Fruit fly (Drosophila melanogaster) whole organism, embryonic: ENCODE results near the gene CG42542.

Experiments used
- Aef1 ChIP-seq: fragments of 200-800 bp; sonication (Bioruptor generic); IDR thresholded peaks from 3 replicates; pipeline ENCODE4 v1.3.6; 2022; ENCODE audit warnings: missing biosample characterization, missing genetic modification characterization
- Atf6 ChIP-seq: fragments of 200-800 bp; sonication (Bioruptor generic); IDR thresholded peaks from 2 replicates; pipeline ENCODE4 v1.3.6; 2022; ENCODE audit warnings: missing biosample characterization, missing genetic modification characterization
- B-H1 ChIP-seq: fragments of 200-800 bp; sonication (Bioruptor generic); IDR thresholded peaks from 3 replicates; pipeline ENCODE4 v1.3.6; 2022; ENCODE audit warnings: missing biosample characterization, missing genetic modification characterization
- CG10565 ChIP-seq: fragments of 200-800 bp; sonication (Bioruptor generic); optimal IDR thresholded peaks from 3 replicates; lab custom pipeline; 2016; ENCODE audit warnings: missing biosample characterization, mild to moderate bottlenecking, missing genetic modification characterization
- CG11247 ChIP-seq: fragments of 200-800 bp; sonication (Bioruptor generic); IDR thresholded peaks from 2 replicates; pipeline ENCODE4 v1.3.6; 2022; ENCODE audit warnings: missing biosample characterization, missing genetic modification characterization
- CG11456 ChIP-seq: fragments of 200-800 bp; sonication (Bioruptor generic); IDR thresholded peaks from 3 replicates; pipeline ENCODE4 v1.3.6; 2022; ENCODE audit warnings: missing biosample characterization, missing genetic modification characterization
- CG11695 ChIP-seq: fragments of 200-800 bp; sonication (Bioruptor generic); IDR thresholded peaks from 3 replicates; pipeline ENCODE4 v1.3.6; 2022; ENCODE audit warnings: missing biosample characterization, missing genetic modification characterization
- CG12299 ChIP-seq: fragments of 200-800 bp; sonication (Bioruptor generic); optimal IDR thresholded peaks from 2 replicates; lab custom pipeline; 2018; ENCODE audit warnings: missing biosample characterization, mild to moderate bottlenecking, missing genetic modification characterization
- CG12659 ChIP-seq: fragments of 200-800 bp; sonication (Bioruptor generic); optimal IDR thresholded peaks from 3 replicates; lab custom pipeline; 2017; ENCODE audit warnings: mild to moderate bottlenecking, missing biosample characterization, missing genetic modification reagents, missing genetic modification characterization
- CG12942 ChIP-seq: fragments of 200-800 bp; sonication (Bioruptor generic); optimal IDR thresholded peaks from 3 replicates; lab custom pipeline; 2016; ENCODE audit warnings: missing biosample characterization, missing genetic modification characterization
- CG13296 ChIP-seq: fragments of 200-800 bp; sonication (Bioruptor generic); optimal IDR thresholded peaks from 3 replicates; lab custom pipeline; 2018; ENCODE audit warnings: missing biosample characterization, mild to moderate bottlenecking, missing genetic modification characterization
- CG14014 ChIP-seq: fragments of 200-800 bp; sonication (Bioruptor generic); IDR thresholded peaks from 2 replicates; pipeline ENCODE4 v1.3.6; 2022; ENCODE audit warnings: missing biosample characterization, missing genetic modification characterization
- CG14050 ChIP-seq: fragments of 200-800 bp; sonication (Bioruptor generic); IDR thresholded peaks from 3 replicates; pipeline ENCODE4 v1.3.6; 2022; ENCODE audit warnings: missing biosample characterization, missing genetic modification characterization
- CG14965 ChIP-seq: fragments of 200-800 bp; sonication (Bioruptor generic); optimal IDR thresholded peaks from 2 replicates; lab custom pipeline; 2016; ENCODE audit warnings: missing biosample characterization, missing genetic modification characterization, borderline replicate concordance
- CG30431 ChIP-seq: fragments of 200-800 bp; sonication (Bioruptor generic); optimal IDR thresholded peaks from 2 replicates; lab custom pipeline; 2017; ENCODE audit warnings: missing biosample characterization, missing genetic modification characterization
- CG32772 ChIP-seq: fragments of 200-800 bp; sonication (Bioruptor generic); IDR thresholded peaks from 2 replicates; pipeline ENCODE4 v1.3.6; 2022; ENCODE audit warnings: missing biosample characterization, missing genetic modification characterization
- CG34376 ChIP-seq: fragments of 200-800 bp; sonication (Bioruptor generic); optimal IDR thresholded peaks from 2 replicates; lab custom pipeline; 2018; ENCODE audit warnings: missing biosample characterization, mild to moderate bottlenecking, missing genetic modification characterization
- CG42726 ChIP-seq: fragments of 200-800 bp; sonication (Bioruptor generic); IDR thresholded peaks from 2 replicates; pipeline ENCODE4 v1.3.6; 2022; ENCODE audit warnings: missing biosample characterization, missing genetic modification characterization; ENCODE audit not compliant: partially characterized antibody
- CG4707 ChIP-seq: fragments of 200-800 bp; sonication (Bioruptor generic); optimal IDR thresholded peaks from 2 replicates; lab custom pipeline; 2018; ENCODE audit warnings: missing biosample characterization, mild to moderate bottlenecking, missing genetic modification characterization, moderate library complexity
- CG7357 ChIP-seq: fragments of 200-800 bp; sonication (Bioruptor generic); IDR thresholded peaks from 3 replicates; pipeline ENCODE4 v1.3.6; 2022; ENCODE audit warnings: missing biosample characterization, missing genetic modification characterization
- Dbx ChIP-seq: fragments of 200-800 bp; sonication (Bioruptor generic); IDR thresholded peaks from 3 replicates; pipeline ENCODE4 v1.3.6; 2022; ENCODE audit warnings: missing biosample characterization, missing genetic modification characterization
- Dek ChIP-seq: fragments of 200-800 bp; sonication (Bioruptor generic); optimal IDR thresholded peaks from 3 replicates; lab custom pipeline; 2019; ENCODE audit warnings: missing biosample characterization, mild to moderate bottlenecking, missing genetic modification characterization, moderate library complexity
- Dip3 ChIP-seq: fragments of 200-800 bp; sonication (Bioruptor generic); optimal IDR thresholded peaks from 3 replicates; lab custom pipeline; 2016; ENCODE audit warnings: missing biosample characterization, missing genetic modification characterization
- E2f1 ChIP-seq: fragments of 200-800 bp; sonication (Bioruptor generic); IDR thresholded peaks from 2 replicates; pipeline ENCODE4 v1.3.6; 2022; ENCODE audit warnings: missing biosample characterization, missing genetic modification characterization
- HmgZ ChIP-seq: fragments of 200-800 bp; sonication (Bioruptor generic); optimal IDR thresholded peaks from 2 replicates; lab custom pipeline; 2018; ENCODE audit warnings: missing biosample characterization, mild to moderate bottlenecking, missing genetic modification characterization
- Hmr ChIP-seq: fragments of 200-800 bp; sonication (Bioruptor generic); optimal IDR thresholded peaks from 3 replicates; lab custom pipeline; 2017; ENCODE audit warnings: mild to moderate bottlenecking, missing biosample characterization, missing genetic modification reagents, missing genetic modification characterization
- Hr78 ChIP-seq, 2 experiments: fragments of 200-800 bp in 1 of 2; fragments of >200 bp in 1 of 2; sonication (Bioruptor generic) in 1 of 2; optimal IDR thresholded peaks; 2 replicates each; lab custom pipeline; 2017 to 2019; ENCODE audit warnings: missing biosample characterization in 2 of 2, missing genetic modification characterization in 2 of 2, mild to moderate bottlenecking in 1 of 2, moderate library complexity in 1 of 2
- Lim3 ChIP-seq: fragments of 200-800 bp; sonication (Bioruptor generic); IDR thresholded peaks from 2 replicates; pipeline ENCODE4 v1.3.6; 2022; ENCODE audit warnings: missing biosample characterization, missing genetic modification characterization
- Med ChIP-seq: fragments of 200-800 bp; sonication (Bioruptor generic); peaks from one replicate; lab custom pipeline; 2016; ENCODE audit warnings: missing biosample characterization, missing genetic modification characterization, mild to moderate bottlenecking, inconsistent platforms, moderate library complexity
- NFAT ChIP-seq: fragments of 200-800 bp; sonication (Bioruptor generic); IDR thresholded peaks from 2 replicates; pipeline ENCODE4 v1.3.6; 2022; ENCODE audit warnings: missing biosample characterization, missing genetic modification characterization
- Rx ChIP-seq: fragments of 200-800 bp; sonication (Bioruptor generic); IDR thresholded peaks from 2 replicates; pipeline ENCODE4 v1.3.6; 2022; ENCODE audit warnings: missing biosample characterization, missing genetic modification characterization
- YL-1 ChIP-seq: fragments of 200-800 bp; sonication (Bioruptor generic); optimal IDR thresholded peaks from 3 replicates; lab custom pipeline; 2017; ENCODE audit warnings: missing biosample characterization, mild to moderate bottlenecking, missing genetic modification characterization
- ara ChIP-seq: fragments of 200-800 bp; sonication (Bioruptor generic); IDR thresholded peaks from 2 replicates; pipeline ENCODE4 v1.3.6; 2022; ENCODE audit warnings: missing biosample characterization, missing genetic modification characterization
- dm ChIP-seq: fragments of 200-800 bp; sonication (Bioruptor generic); optimal IDR thresholded peaks from 3 replicates; lab custom pipeline; 2016; ENCODE audit warnings: missing biosample characterization, missing genetic modification characterization
- dysf ChIP-seq: fragments of 200-800 bp; sonication (Bioruptor generic); IDR thresholded peaks from 3 replicates; pipeline ENCODE4 v1.3.6; 2022; ENCODE audit warnings: missing biosample characterization, missing genetic modification characterization
- esg ChIP-seq: fragments of 200-800 bp; sonication (Bioruptor generic); conservative IDR thresholded peaks from 2 replicates; pipeline ENCODE4 v1.3.6; 2022; ENCODE audit warnings: missing biosample characterization, missing genetic modification characterization
- grau ChIP-seq: fragments of 200-800 bp; optimal IDR thresholded peaks from 3 replicates; lab custom pipeline; 2019; ENCODE audit warnings: missing biosample characterization, mild to moderate bottlenecking, missing genetic modification characterization, moderate library complexity
- gt ChIP-seq: fragments of 200-800 bp; sonication (Bioruptor generic); IDR thresholded peaks from 2 replicates; pipeline ENCODE4 v1.3.6; 2022; ENCODE audit warnings: missing biosample characterization, missing genetic modification characterization
- inv ChIP-seq: fragments of 200-800 bp; sonication (Bioruptor generic); IDR thresholded peaks from 2 replicates; pipeline ENCODE4 v1.3.6; 2022; ENCODE audit warnings: missing biosample characterization, missing genetic modification characterization; ENCODE audit not compliant: partially characterized antibody
- jigr1 ChIP-seq: fragments of 200-800 bp; sonication (Bioruptor generic); IDR thresholded peaks from 3 replicates; pipeline ENCODE4 v1.3.6; 2022; ENCODE audit warnings: missing biosample characterization, missing genetic modification characterization
- kay ChIP-seq: fragments of 200-800 bp; sonication (Bioruptor generic); optimal IDR thresholded peaks from 2 replicates; lab custom pipeline; 2016; ENCODE audit warnings: missing biosample characterization, missing genetic modification characterization
- klu ChIP-seq: fragments of 200-800 bp; sonication (Bioruptor generic); IDR thresholded peaks from 2 replicates; pipeline ENCODE4 v1.3.6; 2022; ENCODE audit warnings: missing biosample characterization, missing genetic modification characterization
- lola ChIP-seq, 3 experiments: fragments of >200 bp in 2 of 3; fragments of 200-800 bp in 1 of 3; sonication (Bioruptor generic) in 1 of 3; optimal IDR thresholded peaks; 2 replicates each; lab custom pipeline; 2017 to 2019; ENCODE audit warnings: missing biosample characterization in 3 of 3, missing genetic modification characterization in 3 of 3, mild to moderate bottlenecking in 1 of 3, moderate library complexity in 1 of 3
- phol ChIP-seq: fragments of 200-800 bp; sonication (Bioruptor generic); optimal IDR thresholded peaks from 3 replicates; lab custom pipeline; 2018; ENCODE audit warnings: missing biosample characterization, mild to moderate bottlenecking, missing genetic modification characterization, moderate library complexity
- prd ChIP-seq, 3 experiments: fragments of >200 bp in 2 of 3; fragments of 200-800 bp in 1 of 3; sonication (Bioruptor generic) in 1 of 3; optimal IDR thresholded peaks in 2 of 3; IDR thresholded peaks in 1 of 3; 2 replicates in 2 of 3; 3 replicates in 1 of 3; pipeline versions ENCODE4 v1.3.6 to Lab custom; 2017 to 2022; ENCODE audit warnings: missing biosample characterization in 1 of 3, missing genetic modification characterization in 1 of 3
- sob ChIP-seq: fragments of 200-800 bp; sonication (Bioruptor generic); IDR thresholded peaks from 2 replicates; pipeline ENCODE4 v1.3.6; 2022; ENCODE audit warnings: missing biosample characterization, missing genetic modification characterization
- sr ChIP-seq: fragments of 200-800 bp; sonication (Bioruptor generic); IDR thresholded peaks from 3 replicates; pipeline ENCODE4 v1.3.6; 2022; ENCODE audit warnings: missing biosample characterization, missing genetic modification characterization
- stc ChIP-seq: fragments of 200-800 bp; sonication (Bioruptor generic); IDR thresholded peaks from 2 replicates; pipeline ENCODE4 v1.3.6; 2022; ENCODE audit warnings: missing biosample characterization, missing genetic modification characterization
- ttk ChIP-seq: fragments of 200-800 bp; sonication (Bioruptor generic); IDR thresholded peaks from 2 replicates; pipeline ENCODE4 v2.1.2; 2022; ENCODE audit warnings: missing biosample characterization, missing genetic modification characterization
- zfh1 ChIP-seq: fragments of 200-800 bp; sonication (Bioruptor generic); IDR thresholded peaks from 3 replicates; pipeline ENCODE4 v1.3.6; 2022; ENCODE audit warnings: missing biosample characterization, missing genetic modification characterization

Gene CG42542

dm6 chr3R:15250454-15250853 is 54.1 kb downstream of the CG42542 start (continued):
- peak; percentile 5 for TF ChIP-seq YL-1 (GFP tag; lab: Kevin White, UChicago)
- peak; percentile 66; the same call in 2 of the 3 replicates for TF ChIP-seq Aef1 (GFP tag; lab: Robert Waterston, UW)
- 0 out of 3 replicates have a peak, but pooled peaks have one; percentile 45 for TF ChIP-seq zfh1 (GFP tag; lab: Robert Waterston, UW)
- peak; percentile 41 for TF ChIP-seq CG34376
- peak; percentile 68 for TF ChIP-seq CG11247 (GFP tag; lab: Robert Waterston, UW)
- TF ChIP-seq ara (GFP tag; lab: Robert Waterston, UW) = peak; percentile 52
- no peak for TF ChIP-seq Hr78 (GFP tag; optimal IDR thresholded peaks at IDR 0.05; lab: Kevin White, UChicago)
- 0 out of 2 replicates have a peak, but pooled peaks have one; percentile 14 for TF ChIP-seq gt (GFP tag; lab: Robert Waterston, UW)
- TF ChIP-seq dm = no peak
- peak; percentile 31 for TF ChIP-seq phol (tag; lab: Kevin White, UChicago)
- TF ChIP-seq CG12299 = peak; percentile 71
- 0 out of 3 replicates have a peak, but pooled peaks have one; percentile 15 for TF ChIP-seq sr
- TF ChIP-seq jigr1 (GFP tag; lab: Robert Waterston, UW) = peak; percentile 26; the same call in 1 of the 3 replicates
- peak; percentile 51; the same call in 1 of the 2 replicates for TF ChIP-seq NFAT
- peak; percentile 68; the same call in 1 of the 3 replicates for TF ChIP-seq CG11456
- no peak for TF ChIP-seq CG14965 (GFP tag; lab: Kevin White, UChicago)
- TF ChIP-seq Lim3 = 0 out of 2 replicates have a peak, but pooled peaks have one; percentile 31
- peak; percentile 32 for TF ChIP-seq kay (GFP tag; lab: Kevin White, UChicago)
- TF ChIP-seq grau (tag; lab: Kevin White, UChicago) = peak; percentile 75
- peak; percentile 4 for TF ChIP-seq CG4707 (GFP tag; lab: Kevin White, UChicago)
- peak; percentile 11 for TF ChIP-seq CG12942 (GFP tag; lab: Kevin White, UChicago)
- TF ChIP-seq ttk (GFP tag; lab: Robert Waterston, UW) = peak; percentile 68
- peak; percentile 34 for TF ChIP-seq Dip3 (GFP tag; lab: Kevin White, UChicago)
- TF ChIP-seq Dbx (GFP tag; lab: Robert Waterston, UW) = peak; percentile 78
- TF ChIP-seq CG14050 = peak; percentile 75
- TF ChIP-seq CG13296 = no peak
- peak; percentile 83 for TF ChIP-seq CG14014
- no peak for TF ChIP-seq prd (optimal IDR thresholded peaks at IDR 0.05; lab: Kevin White, UChicago)
- peak; percentile 76; the same call in 2 of the 3 replicates for TF ChIP-seq prd (GFP tag; IDR thresholded peaks at IDR 0.05; lab: Robert Waterston, UW)
- peak; percentile 79 for TF ChIP-seq sob (GFP tag; lab: Robert Waterston, UW)
- TF ChIP-seq CG42726 (GFP tag; lab: Robert Waterston, UW) = no peak
- TF ChIP-seq Med (GFP tag; lab: Kevin White, UChicago) = peak; percentile 77
- TF ChIP-seq esg (GFP tag; lab: Robert Waterston, UW) = peak; percentile 70
- TF ChIP-seq klu = peak; percentile 59; the same call in 1 of the 2 replicates
- TF ChIP-seq dysf (GFP tag; lab: Robert Waterston, UW) = peak; percentile 82
- TF ChIP-seq stc = peak; percentile 71
- TF ChIP-seq CG11695 (GFP tag; lab: Robert Waterston, UW) = peak; percentile 74
- peak; percentile 76 for TF ChIP-seq E2f1
- TF ChIP-seq HmgZ (tag; lab: Kevin White, UChicago) = peak; percentile 67
- TF ChIP-seq Dek = peak; percentile 74
- peak in 1 of 3 experiments; percentile 3 for TF ChIP-seq lola (GFP tag; optimal IDR thresholded peaks at IDR 0.05; lab: Kevin White, UChicago)
- peak; percentile 93 for TF ChIP-seq Hmr (GFP tag; lab: Kevin White, UChicago)
- peak; percentile 86 for TF ChIP-seq Atf6 (GFP tag; lab: Robert Waterston, UW)
- no peak for TF ChIP-seq CG10565 (GFP tag; lab: Kevin White, UChicago)
- peak; percentile 66 for TF ChIP-seq CG12659 (GFP tag; lab: Kevin White, UChicago)
- peak; percentile 18 for TF ChIP-seq CG30431 (GFP tag; lab: Kevin White, UChicago)
- peak; percentile 69 for TF ChIP-seq CG32772 (GFP tag; lab: Robert Waterston, UW)
- TF ChIP-seq B-H1 (GFP tag; lab: Robert Waterston, UW) = peak; percentile 57; the same call in 2 of the 3 replicates
- TF ChIP-seq inv (GFP tag; lab: Robert Waterston, UW) = no peak
- peak; percentile 52 for TF ChIP-seq Rx
- TF ChIP-seq CG7357 = peak; percentile 48; the same call in 1 of the 3 replicates
